Worm (Caenorhabditis elegans) whole organism, mixed stage, embryonic: ENCODE data around the gene unc-43.
A peak's percentile ranks its signal among the peaks of the same experiment; 100 is the strongest.

ENCODE experiments used
- M03D4.4 ChIP-seq: sonication (generic microtip); optimal IDR thresholded peaks from 2 replicates; lab custom pipeline; 2017; ENCODE audit warnings: mild to moderate bottlenecking, missing genetic modification characterization, missing compliant biosample characterization
- bed-3 ChIP-seq: fragments of 200-800 bp; sonication (Bioruptor generic); optimal IDR thresholded peaks from 3 replicates; lab custom pipeline; 2018; ENCODE audit warnings: mild to moderate bottlenecking, missing genetic modification characterization, moderate library complexity, missing compliant biosample characterization
- blmp-1 ChIP-seq: fragments of 150-350 bp; optimal IDR thresholded peaks from 2 replicates; lab custom pipeline; 2014; ENCODE audit warnings: missing biosample characterization, missing genetic modification characterization
- ceh-39 ChIP-seq: fragments of 150-350 bp; optimal IDR thresholded peaks from 2 replicates; lab custom pipeline; 2014; ENCODE audit warnings: missing biosample characterization, missing genetic modification characterization
- ceh-43 ChIP-seq: fragments of 200-800 bp; sonication (Bioruptor generic); optimal IDR thresholded peaks from 2 replicates; lab custom pipeline; 2018; ENCODE audit warnings: mild to moderate bottlenecking, missing genetic modification characterization, moderate library complexity, missing compliant biosample characterization
- ceh-83 ChIP-seq: fragments of 200-800 bp; sonication (Bioruptor generic); optimal IDR thresholded peaks from 2 replicates; lab custom pipeline; 2018; ENCODE audit warnings: mild to moderate bottlenecking, missing genetic modification characterization, missing compliant biosample characterization
- ces-1 ChIP-seq: fragments of 150-350 bp; optimal IDR thresholded peaks from 2 replicates; lab custom pipeline; 2014; ENCODE audit warnings: missing biosample characterization, missing genetic modification reagents, missing genetic modification characterization
- cnd-1 ChIP-seq: fragments of 200-800 bp; sonication (Bioruptor generic); optimal IDR thresholded peaks from 2 replicates; lab custom pipeline; 2018; ENCODE audit warnings: mild to moderate bottlenecking, missing genetic modification characterization, missing compliant biosample characterization
- drap-1 ChIP-seq: fragments of 200-800 bp; sonication (Bioruptor generic); optimal IDR thresholded peaks from 3 replicates; lab custom pipeline; 2018; ENCODE audit warnings: mild to moderate bottlenecking, missing genetic modification characterization, missing compliant biosample characterization
- elt-1 ChIP-seq: sonication (generic microtip); optimal IDR thresholded peaks from 2 replicates; lab custom pipeline; 2017; ENCODE audit warnings: missing genetic modification characterization, mild to moderate bottlenecking, missing compliant biosample characterization, antibody characterized with exemption, moderate library complexity, borderline replicate concordance; ENCODE audit not compliant: insufficient read depth
- elt-3 ChIP-seq: fragments of 150-350 bp; optimal IDR thresholded peaks from 2 replicates; lab custom pipeline; 2014; ENCODE audit warnings: missing biosample characterization, missing genetic modification characterization
- flh-1 ChIP-seq: fragments of 200-800 bp; sonication (Bioruptor generic); optimal IDR thresholded peaks from 2 replicates; lab custom pipeline; 2018; ENCODE audit warnings: mild to moderate bottlenecking, missing genetic modification characterization, moderate library complexity, missing compliant biosample characterization
- hlh-1 ChIP-seq: fragments of 150-350 bp; optimal IDR thresholded peaks from 2 replicates; lab custom pipeline; 2014; ENCODE audit warnings: missing biosample characterization, missing genetic modification reagents, missing genetic modification characterization
- lsy-2 ChIP-seq: fragments of 150-350 bp; optimal IDR thresholded peaks from 2 replicates; lab custom pipeline; 2014; ENCODE audit warnings: missing biosample characterization, missing genetic modification characterization
- mab-5 ChIP-seq: fragments of 150-350 bp; optimal IDR thresholded peaks from 2 replicates; lab custom pipeline; 2014; ENCODE audit warnings: missing biosample characterization, missing genetic modification characterization
- mep-1 ChIP-seq: fragments of 150-350 bp; optimal IDR thresholded peaks from 2 replicates; lab custom pipeline; 2017; ENCODE audit warnings: missing biosample characterization, missing genetic modification reagents, missing genetic modification characterization, inconsistent platforms
- mls-2 ChIP-seq: sonication (generic microtip); optimal IDR thresholded peaks from 2 replicates; lab custom pipeline; 2016; ENCODE audit warnings: mild to moderate bottlenecking, missing genetic modification characterization, moderate library complexity, missing compliant biosample characterization
- nhr-12 ChIP-seq: fragments of 150-350 bp; optimal IDR thresholded peaks from 2 replicates; lab custom pipeline; 2014; ENCODE audit warnings: missing biosample characterization, missing genetic modification characterization
- nhr-237 ChIP-seq: fragments of 150-350 bp; optimal IDR thresholded peaks from 2 replicates; lab custom pipeline; 2014; ENCODE audit warnings: missing biosample characterization, missing genetic modification characterization
- nhr-28 ChIP-seq: fragments of 150-350 bp; optimal IDR thresholded peaks from 2 replicates; lab custom pipeline; 2014; ENCODE audit warnings: missing biosample characterization, missing genetic modification characterization
- nhr-76 ChIP-seq: sonication (generic microtip); optimal IDR thresholded peaks from 2 replicates; lab custom pipeline; 2017; ENCODE audit warnings: missing biosample characterization, missing genetic modification characterization
- pha-4 ChIP-seq: fragments of 150-350 bp; optimal IDR thresholded peaks from 2 replicates; lab custom pipeline; 2018; ENCODE audit warnings: missing biosample characterization, missing genetic modification reagents, missing genetic modification characterization
- sem-2 ChIP-seq: fragments of 200-800 bp; sonication (Bioruptor generic); optimal IDR thresholded peaks from 2 replicates; lab custom pipeline; 2018; ENCODE audit warnings: mild to moderate bottlenecking, missing genetic modification characterization, missing compliant biosample characterization
- snpc-4 ChIP-seq: fragments of 150-350 bp; optimal IDR thresholded peaks from 2 replicates; lab custom pipeline; 2014; ENCODE audit warnings: missing biosample characterization, missing genetic modification characterization
- sptf-1 ChIP-seq: sonication (generic microtip); optimal IDR thresholded peaks from 2 replicates; lab custom pipeline; 2017; ENCODE audit warnings: mild to moderate bottlenecking, missing genetic modification characterization, moderate library complexity, missing compliant biosample characterization
- tbx-8 ChIP-seq: fragments of 200-800 bp; sonication (Bioruptor generic); optimal IDR thresholded peaks from 2 replicates; lab custom pipeline; 2018; ENCODE audit warnings: mild to moderate bottlenecking, missing genetic modification characterization, moderate library complexity, missing compliant biosample characterization
- unc-120 ChIP-seq: sonication (generic microtip); optimal IDR thresholded peaks from 2 replicates; lab custom pipeline; 2017; ENCODE audit warnings: missing genetic modification characterization, missing compliant biosample characterization; ENCODE audit not compliant: poor library complexity, severe bottlenecking
- unc-39 ChIP-seq: fragments of 150-350 bp; optimal IDR thresholded peaks from 2 replicates; lab custom pipeline; 2014; ENCODE audit warnings: missing biosample characterization, missing genetic modification characterization
- unc-62 ChIP-seq: fragments of 150-350 bp; optimal IDR thresholded peaks from 2 replicates; lab custom pipeline; 2014; ENCODE audit warnings: missing biosample characterization, missing genetic modification reagents, missing genetic modification characterization
- zip-8 ChIP-seq: fragments of 150-350 bp; optimal IDR thresholded peaks from 2 replicates; lab custom pipeline; 2014; ENCODE audit warnings: missing biosample characterization, missing genetic modification characterization

Gene unc-43

DNA sequence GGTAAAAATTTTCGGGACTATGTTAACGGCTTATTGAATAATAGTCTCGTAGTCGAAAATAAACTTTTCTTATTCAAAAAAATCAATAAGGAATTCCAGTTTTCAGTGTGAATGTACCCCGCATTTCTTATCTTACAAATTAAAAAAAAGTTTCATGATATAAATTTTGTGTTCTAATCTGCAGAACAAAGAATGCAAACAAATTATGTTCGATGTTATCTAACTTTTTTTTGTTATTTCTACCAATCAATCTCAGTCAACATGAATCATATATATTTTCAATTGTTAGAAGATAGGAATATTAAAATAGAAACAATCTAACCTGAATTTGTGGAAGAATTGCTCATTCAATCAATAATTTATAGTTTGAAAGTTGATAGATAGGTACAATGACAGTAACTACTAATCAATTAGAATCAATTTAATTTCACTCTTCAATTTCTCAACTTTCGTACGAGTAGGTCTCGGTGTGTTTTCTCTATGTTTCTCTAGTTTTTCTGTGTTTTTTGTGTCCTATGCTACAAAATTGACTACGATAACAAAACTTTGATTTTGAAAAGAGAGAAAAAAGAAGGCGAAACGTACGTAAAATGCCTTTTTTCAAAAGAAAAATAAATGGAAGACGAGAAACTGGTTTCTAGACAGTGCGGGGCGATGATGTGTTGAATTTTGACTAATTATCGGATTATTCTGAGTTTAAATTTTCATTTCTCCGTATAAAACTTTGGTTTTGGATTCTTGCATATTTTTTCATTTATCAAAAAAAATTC, at the start of gene unc-43, which contains the start of gene Y43C5B.3:
TSS of gene unc-43 (minus strand) at position 347 of the 770 bp plus-strand sequence.
TSS of gene Y43C5B.3 (plus strand) at position 720 of the 770 bp plus-strand sequence.
- TF ChIP-seq unc-62 (GFP tag; lab: Kevin White, UChicago): no peak
- TF ChIP-seq drap-1 (GFP tag; lab: Kevin White, UChicago): no peak
- TF ChIP-seq mab-5: no peak
- TF ChIP-seq unc-39 (tag; lab: Kevin White, UChicago): no peak
- no peak for TF ChIP-seq mls-2 (tag; lab: Kevin White, UChicago)
- no peak for TF ChIP-seq cnd-1 (tag; lab: Kevin White, UChicago)
- no peak for TF ChIP-seq ceh-39 (tag; lab: Kevin White, UChicago)
- no peak for TF ChIP-seq pha-4 (tag; lab: Kevin White, UChicago)
- TF ChIP-seq elt-3 (tag; lab: Kevin White, UChicago): no peak
- no peak for TF ChIP-seq ceh-83 (GFP tag; lab: Kevin White, UChicago)
- TF ChIP-seq M03D4.4 (tag; lab: Kevin White, UChicago): no peak
- TF ChIP-seq ces-1 (GFP tag; lab: Kevin White, UChicago): no peak
- no peak for TF ChIP-seq sptf-1 (tag; lab: Kevin White, UChicago)
- TF ChIP-seq flh-1: no peak
- TF ChIP-seq, all 35 proteins: peak for 0

DNA sequence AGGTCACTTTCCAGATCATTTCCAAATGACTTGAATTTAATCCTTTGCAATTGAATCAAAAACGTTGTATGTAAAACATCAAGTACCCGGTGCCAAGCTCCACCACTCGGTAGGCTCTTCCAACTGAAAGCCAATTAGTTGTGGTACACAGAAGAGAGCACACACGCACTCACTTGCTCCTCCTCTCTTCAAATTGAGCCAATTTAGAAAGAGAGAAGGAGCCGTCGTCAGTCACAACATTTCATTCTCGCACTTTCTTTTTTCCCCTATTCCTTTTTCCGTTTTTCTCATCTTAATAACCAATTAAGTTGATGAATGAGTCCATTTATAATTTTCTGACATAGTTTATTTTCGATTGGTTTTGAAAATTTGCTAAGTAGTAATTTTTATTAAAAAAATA, 48.2 kb upstream of the unc-43 start:
- peak; percentile 73 for TF ChIP-seq ces-1 (GFP tag; lab: Kevin White, UChicago)
- TF ChIP-seq hlh-1 (tag; lab: Kevin White, UChicago): no peak

ce11 chrIV:10396827-10397226, 46.8 kb upstream of the unc-43 start:
- TF ChIP-seq nhr-12 (tag; lab: Kevin White, UChicago): no peak
- peak; percentile 85 for TF ChIP-seq ces-1 (GFP tag; lab: Kevin White, UChicago)

DNA sequence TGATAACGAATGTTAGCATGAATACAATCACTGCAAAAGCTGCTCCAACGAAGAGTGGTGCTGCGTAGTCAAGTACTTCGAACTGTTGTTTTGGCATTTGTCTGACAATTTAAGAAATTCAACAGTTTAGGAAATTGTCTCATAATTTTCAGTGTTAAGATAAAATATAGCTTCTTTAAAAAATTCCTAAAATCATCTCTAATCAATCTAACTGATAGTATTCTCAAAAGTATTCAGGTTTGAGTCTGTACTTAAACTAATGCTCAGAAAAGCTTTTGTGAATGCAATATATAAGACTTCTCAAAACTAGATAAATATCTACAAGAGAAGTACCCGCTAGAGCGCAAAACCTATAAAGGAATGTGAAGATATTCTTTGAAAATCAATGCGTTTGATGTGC, 44.8 kb upstream of the unc-43 start, which contains the start of gene R10H10.4:
TSS of gene R10H10.4 (minus strand) at position 101 of the 400 bp plus-strand sequence.
- TF ChIP-seq mep-1: no peak
- TF ChIP-seq nhr-76 (tag; lab: Kevin White, UChicago): no peak
- TF ChIP-seq elt-1: no peak
- TF ChIP-seq elt-3 (tag; lab: Kevin White, UChicago): no peak

DNA sequence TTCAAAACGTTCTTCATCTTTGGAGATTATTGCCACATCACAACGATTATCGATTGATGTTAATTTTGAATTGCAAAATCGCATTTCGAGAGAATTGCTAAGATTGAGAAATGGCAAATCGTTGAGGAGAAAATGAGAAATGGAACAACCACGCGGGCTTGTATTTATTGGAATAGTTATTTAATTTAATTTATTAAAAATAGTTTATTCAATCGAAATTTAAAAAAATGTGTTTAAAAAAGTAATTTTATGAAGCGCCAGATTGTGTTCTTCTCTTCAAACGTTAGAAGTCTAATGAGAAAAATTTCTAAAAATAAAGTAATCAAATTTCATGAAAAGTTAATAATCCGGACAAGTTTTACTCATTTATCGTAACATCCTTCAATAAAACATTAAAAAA, 41.8 kb upstream of the unc-43 start, which contains the start of gene spe-26:
TSS of gene spe-26 (minus strand) at position 101 of the 400 bp plus-strand sequence.
- TF ChIP-seq nhr-76 (tag; lab: Kevin White, UChicago) (no peak), ces-1 (GFP tag; lab: Kevin White, UChicago) (no peak), elt-3 (tag; lab: Kevin White, UChicago) (no peak), nhr-12 (tag; lab: Kevin White, UChicago) (no peak), hlh-1 (tag; lab: Kevin White, UChicago) (no peak), blmp-1 (no peak), elt-1 (no peak), sptf-1 (tag; lab: Kevin White, UChicago) (no peak), ceh-83 (GFP tag; lab: Kevin White, UChicago) (no peak)
- TF ChIP-seq, all 35 proteins: peak for 0

DNA sequence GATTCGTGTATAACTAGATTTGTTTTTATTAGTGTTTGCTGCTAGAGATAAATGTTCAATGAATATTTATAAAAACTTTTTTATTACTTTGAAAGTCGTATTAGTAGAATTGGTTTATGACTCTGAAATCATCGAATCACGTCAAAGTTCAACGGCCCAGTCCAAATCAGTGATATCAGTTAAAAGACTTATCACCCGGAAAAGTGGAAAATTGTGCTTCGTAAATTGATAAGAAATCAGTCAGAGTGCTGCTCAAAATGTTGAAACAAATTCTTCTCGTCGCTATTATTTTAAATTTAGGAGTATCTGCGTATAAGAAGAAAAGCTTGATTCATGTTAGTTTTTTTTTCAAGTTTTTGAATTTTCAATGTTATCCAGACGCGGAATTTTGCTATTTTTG, 38.2 kb upstream of the unc-43 start, which contains the start of gene R10H10.3:
TSS of gene R10H10.3 (plus strand) at position 243 of the 400 bp plus-strand sequence.
- no peak for TF ChIP-seq ceh-43 (GFP tag; lab: Kevin White, UChicago)
- no peak for TF ChIP-seq mep-1

DNA sequence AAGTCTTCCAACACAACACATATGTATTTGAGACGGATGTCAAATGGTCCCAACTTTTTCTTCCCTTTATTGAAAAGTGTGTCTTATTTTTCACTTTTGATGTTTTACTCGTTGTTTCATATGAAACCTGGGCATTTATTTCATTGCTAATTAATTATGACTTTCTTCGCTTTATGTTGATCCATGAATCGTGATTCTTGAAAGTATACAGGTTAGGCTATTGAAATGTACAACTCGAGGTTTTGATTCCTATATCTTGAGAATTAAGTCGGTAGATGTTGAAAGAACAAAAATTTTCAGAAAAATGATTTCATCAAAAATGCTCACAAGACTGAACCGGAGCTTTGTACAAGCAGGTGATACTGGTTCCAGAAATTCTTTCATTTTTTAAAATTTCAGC, 37.1 kb upstream of the unc-43 start, which contains the start of gene nfu-1:
TSS of gene nfu-1 (plus strand) at position 301 of the 400 bp plus-strand sequence.
- TF ChIP-seq lsy-2 (no peak), unc-120 (tag; lab: Kevin White, UChicago) (no peak), sptf-1 (tag; lab: Kevin White, UChicago) (no peak)

DNA sequence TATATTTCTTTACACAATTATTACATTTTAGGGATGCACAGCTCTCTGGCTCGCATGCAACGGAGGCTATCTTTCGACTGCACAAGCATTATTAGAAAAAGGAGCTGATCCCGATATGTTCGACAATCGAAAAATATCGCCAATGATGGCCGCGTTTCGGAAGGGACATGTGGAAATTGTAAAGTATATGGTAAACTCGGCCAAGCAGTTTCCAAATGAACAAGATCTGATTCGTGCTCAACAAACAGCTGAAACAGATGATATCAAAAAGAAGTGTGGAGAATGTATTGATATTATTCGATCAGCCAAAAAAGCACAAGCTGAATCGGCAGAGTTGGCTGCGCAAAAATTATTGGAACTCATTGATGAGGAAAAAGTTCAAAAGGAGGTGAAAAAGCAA, 32.9 kb upstream of the unc-43 start:
- TF ChIP-seq tbx-8 (no peak), ceh-39 (tag; lab: Kevin White, UChicago) (no peak), ceh-43 (GFP tag; lab: Kevin White, UChicago) (no peak), lsy-2 (no peak), pha-4 (tag; lab: Kevin White, UChicago) (no peak), zip-8 (no peak), drap-1 (GFP tag; lab: Kevin White, UChicago) (no peak), sem-2 (GFP tag; lab: Kevin White, UChicago) (no peak), nhr-28 (no peak), bed-3 (no peak), snpc-4 (tag; lab: Kevin White, UChicago) (no peak), nhr-76 (tag; lab: Kevin White, UChicago) (no peak), nhr-237 (tag; lab: Kevin White, UChicago) (no peak)
